Worm (Caenorhabditis elegans): ENCODE data around the gene T10F2.2.

DNA sequence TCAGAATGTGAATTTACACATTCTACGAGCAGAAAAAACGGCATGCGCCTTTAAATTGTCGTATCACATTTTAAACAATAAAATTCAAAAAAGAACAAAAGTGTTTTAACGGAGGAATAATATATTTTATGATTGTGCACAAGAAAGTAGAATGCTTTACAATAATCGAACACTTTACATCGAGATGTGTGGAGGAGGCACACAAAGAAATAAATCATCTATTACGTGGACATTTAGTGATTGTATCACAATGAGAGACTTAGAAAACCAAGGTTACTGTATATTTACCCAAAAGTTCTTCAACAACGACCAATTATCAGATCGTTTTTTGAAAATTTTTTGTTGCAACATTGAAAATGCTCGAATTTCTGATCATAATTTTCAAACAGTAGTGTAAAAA, 45.2 kb upstream of the T10F2.2 start:
- TF ChIP-seq nhr-76 (tag; optimal IDR thresholded peaks at IDR 0.05) (no peak), sptf-1 (tag; optimal IDR thresholded peaks at IDR 0.05) (no peak), unc-62 (GFP tag; optimal IDR thresholded peaks at IDR 0.05) (peak; percentile 25), snpc-4 (tag; optimal IDR thresholded peaks at IDR 0.05) (no peak), ceh-43 (GFP tag; optimal IDR thresholded peaks at IDR 0.05) (no peak), blmp-1 (tag; optimal IDR thresholded peaks at IDR 0.05) (no peak), lin-13 (tag; optimal IDR thresholded peaks at IDR 0.05) (no peak), elt-1 (tag; optimal IDR thresholded peaks at IDR 0.05; ENCODE audit: borderline replicate concordance, insufficient read depth) (no peak), lsy-2 (tag; optimal IDR thresholded peaks at IDR 0.05) (no peak), ces-1 (GFP tag; optimal IDR thresholded peaks at IDR 0.05) (no peak), unc-39 (tag; optimal IDR thresholded peaks at IDR 0.05) (no peak), nhr-12 (tag; optimal IDR thresholded peaks at IDR 0.05) (no peak)

All from whole organism, mixed stage, embryonic.